Worm (Caenorhabditis elegans): ENCODE results near the gene glb-9.

DNA sequence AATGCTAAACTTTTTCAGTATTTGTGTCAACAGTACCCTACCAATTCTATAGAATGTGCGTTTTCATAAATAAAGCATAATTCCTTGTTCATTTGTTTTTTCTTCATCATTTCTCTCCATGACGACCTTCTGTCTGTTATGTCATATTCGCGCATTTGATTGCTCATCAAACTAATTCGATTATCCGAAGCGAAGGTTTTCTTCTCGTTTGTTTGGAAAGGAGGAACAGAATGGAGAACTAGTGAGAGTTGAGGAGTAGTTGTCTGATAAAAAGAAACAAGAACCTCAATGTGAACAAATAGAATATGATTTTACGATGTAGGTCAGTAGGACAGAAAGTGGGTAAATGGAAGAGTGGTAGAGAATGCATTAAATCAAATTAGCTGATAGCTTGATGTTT is 43.5 kb upstream of the glb-9 start:
- TF ChIP-seq pha-2 (tag; optimal IDR thresholded peaks at IDR 0.05), result no peak
- no peak for TF ChIP-seq nhr-11 (tag; optimal IDR thresholded peaks at IDR 0.05)
